Worm (Caenorhabditis elegans): ENCODE measurements around the gene ttr-46.
A peak's percentile ranks its signal among the peaks of the same experiment; 100 is the strongest.

ttr-46 gene

ce11 chrV:9921288-9921687 is 29.7 kb upstream of the ttr-46 start, which contains the start of gene ceh-75:
Gene ceh-75, plus strand, starts transcription at chrV:9921337.
- TF ChIP-seq nfya-2 (GFP tag; IDR thresholded peaks at IDR 0.05): no peak
- no peak for TF ChIP-seq let-526 (GFP tag; IDR thresholded peaks at IDR 0.05)
- TF ChIP-seq hlh-26 (GFP tag; conservative IDR thresholded peaks at IDR 0.05): no peak
- TF ChIP-seq lin-35 (GFP tag; optimal IDR thresholded peaks at IDR 0.05): no peak
- no peak for TF ChIP-seq ztf-25 (GFP tag; IDR thresholded peaks at IDR 0.05)
- no peak for TF ChIP-seq F37B4.10 (GFP tag; IDR thresholded peaks at IDR 0.05)
- TF ChIP-seq gei-17 (GFP tag; optimal IDR thresholded peaks at IDR 0.05): no peak
- no peak for TF ChIP-seq F22D6.2 (tag; optimal IDR thresholded peaks at IDR 0.05)
- TF ChIP-seq lin-54 (GFP tag; optimal IDR thresholded peaks at IDR 0.05): no peak
- TF ChIP-seq Y67H2A.10 (GFP tag; conservative IDR thresholded peaks at IDR 0.05): no peak

DNA sequence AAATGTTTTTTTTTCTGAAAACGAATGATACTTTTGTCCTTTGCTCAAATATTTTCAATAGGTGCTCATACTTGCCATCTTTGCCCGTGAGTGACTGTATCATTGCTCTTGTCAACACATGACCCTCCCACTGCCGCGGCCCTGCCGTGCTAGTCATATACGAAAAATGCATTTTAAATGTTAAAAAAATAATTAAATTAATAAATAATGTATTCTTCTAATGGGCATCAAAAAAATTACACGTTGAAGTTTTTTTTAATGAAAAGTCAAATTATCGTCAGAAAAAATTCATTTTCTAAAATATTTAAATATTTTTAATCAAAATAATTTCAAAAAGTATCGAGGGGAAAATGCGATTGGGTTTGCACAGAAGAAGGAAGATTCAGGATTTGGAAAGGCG is 28.6 kb upstream of the ttr-46 start, which contains the start of gene C50H2.7:
TSS of gene C50H2.7 (plus strand) at position 301 of the 400 bp plus-strand sequence.
- no peak for TF ChIP-seq cebp-2 (GFP tag; IDR thresholded peaks at IDR 0.05)
- TF ChIP-seq K12H6.12 (tag; optimal IDR thresholded peaks at IDR 0.05): no peak

ce11 chrV:9924389-9924788 is 26.6 kb upstream of the ttr-46 start:
- TF ChIP-seq snpc-1.3 (tag; optimal IDR thresholded peaks at IDR 0.05; ENCODE audit: insufficient read depth) (no peak), mxl-1 (tag; optimal IDR thresholded peaks at IDR 0.05) (no peak), F33H1.4 (GFP tag; IDR thresholded peaks at IDR 0.05) (no peak), attf-5 (GFP tag; optimal IDR thresholded peaks at IDR 0.05) (no peak), pbrm-1 (GFP tag; IDR thresholded peaks at IDR 0.05) (no peak), F57C9.4 (tag; optimal IDR thresholded peaks at IDR 0.05) (no peak), tlf-1 (GFP tag; optimal IDR thresholded peaks at IDR 0.05) (no peak), efl-1 (GFP tag; optimal IDR thresholded peaks at IDR 0.05) (no peak), bed-1 (GFP tag; IDR thresholded peaks at IDR 0.05) (no peak), lsl-1 (GFP tag; optimal IDR thresholded peaks at IDR 0.05) (no peak), aptf-3 (GFP tag; IDR thresholded peaks at IDR 0.05) (no peak), snpc-3.4 (tag; optimal IDR thresholded peaks at IDR 0.05) (no peak), ztf-22 (GFP tag; optimal IDR thresholded peaks at IDR 0.05) (no peak), F55B11.4 (tag; optimal IDR thresholded peaks at IDR 0.05; ENCODE audit: borderline replicate concordance, insufficient read depth) (no peak), F49E8.2 (tag; optimal IDR thresholded peaks at IDR 0.05; ENCODE audit: insufficient read depth) (no peak)

ce11 chrV:9925647-9926046 is 25.4 kb upstream of the ttr-46 start:
- TF ChIP-seq nhr-80 (tag; optimal IDR thresholded peaks at IDR 0.05): peak; percentile 87
- TF ChIP-seq ceh-27 (GFP tag; optimal IDR thresholded peaks at IDR 0.05): no peak
- no peak for TF ChIP-seq F23B12.7 (tag; optimal IDR thresholded peaks at IDR 0.05; ENCODE audit: insufficient read depth)
- no peak for TF ChIP-seq hlh-26 (GFP tag; conservative IDR thresholded peaks at IDR 0.05)
- no peak for TF ChIP-seq dox-1 (GFP tag; IDR thresholded peaks at IDR 0.05)
- TF ChIP-seq let-607 (tag; optimal IDR thresholded peaks at IDR 0.05): peak in 1 of 2 experiments; percentile 6

DNA sequence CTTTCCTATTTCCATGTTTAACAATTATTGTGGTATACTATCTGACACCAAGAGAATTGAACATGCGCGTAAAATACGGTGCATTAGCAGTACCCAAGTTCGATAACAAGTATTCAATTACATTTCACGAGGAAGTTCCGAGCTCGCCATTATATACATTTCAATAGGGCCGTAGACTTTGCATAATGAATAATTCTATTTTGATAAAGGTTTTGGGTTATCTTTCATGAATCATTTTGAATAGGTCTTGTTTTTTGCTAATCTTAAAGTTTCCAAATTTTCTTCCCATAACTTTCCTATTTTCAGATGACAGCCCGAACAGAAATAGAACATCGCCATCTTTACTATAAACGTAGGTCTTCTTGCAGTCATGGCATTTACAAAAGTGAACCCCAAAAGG is 24.8 kb upstream of the ttr-46 start, which contains the start of gene C50H2.13:
TSS of gene C50H2.13 (plus strand) at position 301 of the 400 bp plus-strand sequence.
- TF ChIP-seq madf-10 (tag; optimal IDR thresholded peaks at IDR 0.05): no peak
- no peak for TF ChIP-seq ztf-28 (GFP tag; IDR thresholded peaks at IDR 0.05)
- TF ChIP-seq ceh-58 (GFP tag; IDR thresholded peaks at IDR 0.05): no peak
- no peak for TF ChIP-seq pha-4 (tag; optimal IDR thresholded peaks at IDR 0.05)
- TF ChIP-seq nhr-90 (tag; optimal IDR thresholded peaks at IDR 0.05): no peak
- no peak for TF ChIP-seq bed-2 (GFP tag; IDR thresholded peaks at IDR 0.05)
- no peak for TF ChIP-seq ccch-3 (GFP tag; optimal IDR thresholded peaks at IDR 0.05)
- no peak for TF ChIP-seq ztf-3 (GFP tag; optimal IDR thresholded peaks at IDR 0.05)
- TF ChIP-seq ceh-40 (GFP tag; IDR thresholded peaks at IDR 0.05): no peak
- TF ChIP-seq nhr-179 (tag; optimal IDR thresholded peaks at IDR 0.05): no peak
- no peak for TF ChIP-seq rpc-1 (optimal IDR thresholded peaks at IDR 0.05)
- TF ChIP-seq rpc-1 (tag; optimal IDR thresholded peaks at IDR 0.05): no peak
- no peak for TF ChIP-seq snpc-1.1 (tag; optimal IDR thresholded peaks at IDR 0.05; ENCODE audit: insufficient read depth)

All from whole organism, young adult.